Fruit fly (Drosophila melanogaster) whole organism, embryonic: ENCODE results near the gene SerRS.

ENCODE experiments used
- BtbVII ChIP-seq: fragments of 200-800 bp; sonication (Bioruptor generic); optimal IDR thresholded peaks from 3 replicates; lab custom pipeline; 2017; ENCODE audit warnings: missing biosample characterization, mild to moderate bottlenecking, missing genetic modification characterization
- CG12299 ChIP-seq: fragments of 200-800 bp; sonication (Bioruptor generic); optimal IDR thresholded peaks from 2 replicates; lab custom pipeline; 2018; ENCODE audit warnings: missing biosample characterization, mild to moderate bottlenecking, missing genetic modification characterization
- CG12769 ChIP-seq: fragments of 200-800 bp; sonication (Bioruptor generic); optimal IDR thresholded peaks from 2 replicates; lab custom pipeline; 2019; ENCODE audit warnings: missing biosample characterization, mild to moderate bottlenecking, missing genetic modification characterization, moderate library complexity
- CG13424 ChIP-seq: fragments of 200-800 bp; sonication (Bioruptor generic); optimal IDR thresholded peaks from 2 replicates; lab custom pipeline; 2019; ENCODE audit warnings: missing biosample characterization, mild to moderate bottlenecking, missing genetic modification characterization, moderate library complexity
- CG14050 ChIP-seq: fragments of 200-800 bp; sonication (Bioruptor generic); IDR thresholded peaks from 3 replicates; pipeline ENCODE4 v1.3.6; 2022; ENCODE audit warnings: missing biosample characterization, missing genetic modification characterization
- CG14860 ChIP-seq: fragments of 200-800 bp; sonication (Bioruptor generic); IDR thresholded peaks from 3 replicates; pipeline ENCODE4 v1.3.6; 2022; ENCODE audit warnings: missing biosample characterization, missing genetic modification characterization; ENCODE audit not compliant: partially characterized antibody
- CG15269 ChIP-seq: fragments of 200-800 bp; sonication (Bioruptor generic); optimal IDR thresholded peaks from 2 replicates; lab custom pipeline; 2018; ENCODE audit warnings: missing biosample characterization, mild to moderate bottlenecking, missing genetic modification characterization, moderate library complexity
- CG15479 ChIP-seq: fragments of 200-800 bp; sonication (Bioruptor generic); optimal IDR thresholded peaks from 3 replicates; lab custom pipeline; 2019; ENCODE audit warnings: missing biosample characterization, mild to moderate bottlenecking, missing genetic modification characterization, moderate library complexity
- CG15514 ChIP-seq: fragments of 200-800 bp; sonication (Bioruptor generic); optimal IDR thresholded peaks from 3 replicates; lab custom pipeline; 2017; ENCODE audit warnings: missing biosample characterization, missing genetic modification characterization, mild to moderate bottlenecking, moderate library complexity, missing genetic modification reagents
- CG15601 ChIP-seq: fragments of 200-800 bp; sonication (Bioruptor generic); optimal IDR thresholded peaks from 3 replicates; lab custom pipeline; 2019; ENCODE audit warnings: missing biosample characterization, mild to moderate bottlenecking, missing genetic modification characterization, moderate library complexity
- CG1603 ChIP-seq: fragments of 200-800 bp; sonication (Bioruptor generic); optimal IDR thresholded peaks from 2 replicates; lab custom pipeline; 2019; ENCODE audit warnings: missing biosample characterization, mild to moderate bottlenecking, missing genetic modification characterization, moderate library complexity
- CG3065 ChIP-seq: fragments of 200-800 bp; sonication (Bioruptor generic); optimal IDR thresholded peaks from 2 replicates; lab custom pipeline; 2016; ENCODE audit warnings: missing biosample characterization, missing genetic modification characterization
- CG32772 ChIP-seq: fragments of 200-800 bp; sonication (Bioruptor generic); IDR thresholded peaks from 2 replicates; pipeline ENCODE4 v1.3.6; 2022; ENCODE audit warnings: missing biosample characterization, missing genetic modification characterization
- CG34376 ChIP-seq: fragments of 200-800 bp; sonication (Bioruptor generic); optimal IDR thresholded peaks from 2 replicates; lab custom pipeline; 2018; ENCODE audit warnings: missing biosample characterization, mild to moderate bottlenecking, missing genetic modification characterization
- CG7839 ChIP-seq: fragments of 200-800 bp; sonication (Bioruptor generic); optimal IDR thresholded peaks from 3 replicates; lab custom pipeline; 2018; ENCODE audit warnings: missing biosample characterization, mild to moderate bottlenecking, missing genetic modification characterization, moderate library complexity
- CG7928 ChIP-seq: fragments of 200-800 bp; sonication (Bioruptor generic); optimal IDR thresholded peaks from 2 replicates; lab custom pipeline; 2017; ENCODE audit warnings: missing biosample characterization, mild to moderate bottlenecking, missing genetic modification characterization
- CG7987 ChIP-seq: fragments of 200-800 bp; sonication (Bioruptor generic); optimal IDR thresholded peaks from 2 replicates; lab custom pipeline; 2018; ENCODE audit warnings: missing biosample characterization, mild to moderate bottlenecking, missing genetic modification characterization, moderate library complexity
- CG8089 ChIP-seq: fragments of 200-800 bp; sonication (Bioruptor generic); optimal IDR thresholded peaks from 3 replicates; lab custom pipeline; 2016; ENCODE audit warnings: missing biosample characterization, missing genetic modification characterization
- Chrac-16 ChIP-seq: fragments of 200-800 bp; sonication (Bioruptor generic); optimal IDR thresholded peaks from 3 replicates; lab custom pipeline; 2016; ENCODE audit warnings: missing biosample characterization, missing genetic modification characterization
- CrebB ChIP-seq: fragments of 200-800 bp; sonication (Bioruptor generic); optimal IDR thresholded peaks from 3 replicates; lab custom pipeline; 2018; ENCODE audit warnings: missing biosample characterization, mild to moderate bottlenecking, missing genetic modification characterization
- Dek ChIP-seq: fragments of 200-800 bp; sonication (Bioruptor generic); optimal IDR thresholded peaks from 3 replicates; lab custom pipeline; 2019; ENCODE audit warnings: missing biosample characterization, mild to moderate bottlenecking, missing genetic modification characterization, moderate library complexity
- Doc3 ChIP-seq: fragments of 200-800 bp; sonication (Bioruptor generic); IDR thresholded peaks from 3 replicates; pipeline ENCODE4 v1.3.6; 2022; ENCODE audit warnings: missing biosample characterization, missing genetic modification characterization; ENCODE audit not compliant: partially characterized antibody
- Dp ChIP-seq: fragments of 200-800 bp; sonication (Bioruptor generic); optimal IDR thresholded peaks from 2 replicates; lab custom pipeline; 2018; ENCODE audit warnings: missing biosample characterization, mild to moderate bottlenecking, missing genetic modification characterization, moderate library complexity
- GATAe ChIP-seq: fragments of 200-800 bp; sonication (Bioruptor generic); conservative IDR thresholded peaks from 2 replicates; pipeline ENCODE4 v1.3.6; 2022; ENCODE audit warnings: missing biosample characterization, missing genetic modification characterization
- Jarid2 ChIP-seq: fragments of 200-800 bp; sonication (Bioruptor generic); optimal IDR thresholded peaks from 3 replicates; lab custom pipeline; 2017; ENCODE audit warnings: mild to moderate bottlenecking, missing biosample characterization, missing genetic modification reagents, missing genetic modification characterization
- NfI ChIP-seq: fragments of 200-800 bp; sonication (Bioruptor generic); optimal IDR thresholded peaks from 3 replicates; lab custom pipeline; 2018; ENCODE audit warnings: missing biosample characterization, mild to moderate bottlenecking, missing genetic modification characterization, moderate library complexity
- PHDP ChIP-seq: fragments of 200-800 bp; sonication (Bioruptor generic); optimal IDR thresholded peaks from 3 replicates; lab custom pipeline; 2018; ENCODE audit warnings: missing biosample characterization, mild to moderate bottlenecking, missing genetic modification characterization, moderate library complexity
- Sry-β ChIP-seq: fragments of 200-800 bp; sonication (Bioruptor generic); optimal IDR thresholded peaks from 2 replicates; lab custom pipeline; 2018; ENCODE audit warnings: missing biosample characterization, mild to moderate bottlenecking, missing genetic modification characterization, moderate library complexity
- Xbp1 ChIP-seq: fragments of 200-800 bp; sonication (Bioruptor generic); optimal IDR thresholded peaks from 3 replicates; lab custom pipeline; 2016; ENCODE audit warnings: missing biosample characterization, mild to moderate bottlenecking, missing genetic modification characterization
- ato ChIP-seq: fragments of 200-800 bp; sonication (Bioruptor generic); IDR thresholded peaks from 2 replicates; pipeline ENCODE4 v1.3.6; 2022; ENCODE audit warnings: missing biosample characterization, missing genetic modification characterization; ENCODE audit not compliant: partially characterized antibody
- az2 ChIP-seq: fragments of 200-800 bp; sonication (Bioruptor generic); optimal IDR thresholded peaks from 3 replicates; lab custom pipeline; 2016; ENCODE audit warnings: missing biosample characterization, missing genetic modification characterization
- br ChIP-seq: fragments of >200 bp; optimal IDR thresholded peaks from 2 replicates; lab custom pipeline; 2017
- chif ChIP-seq, 2 experiments: fragments of 200-800 bp; sonication (Bioruptor generic); optimal IDR thresholded peaks; 3 replicates each; lab custom pipeline; 2016; ENCODE audit warnings: missing biosample characterization in 2 of 2, missing genetic modification characterization in 2 of 2
- dimm ChIP-seq: fragments of 200-800 bp; sonication (Bioruptor generic); IDR thresholded peaks from 2 replicates; pipeline ENCODE4 v1.3.6; 2022; ENCODE audit warnings: missing biosample characterization, missing genetic modification characterization
- fd64A ChIP-seq: fragments of 200-800 bp; sonication (Bioruptor generic); optimal IDR thresholded peaks from 3 replicates; lab custom pipeline; 2018; ENCODE audit warnings: missing biosample characterization, mild to moderate bottlenecking, missing genetic modification characterization
- ftz-f1 ChIP-seq: fragments of 200-800 bp; sonication (Bioruptor generic); optimal IDR thresholded peaks from 2 replicates; lab custom pipeline; 2016; ENCODE audit warnings: missing biosample characterization, missing genetic modification characterization
- gcm2 ChIP-seq: fragments of 200-800 bp; sonication (Bioruptor generic); optimal IDR thresholded peaks from 2 replicates; lab custom pipeline; 2016; ENCODE audit warnings: missing biosample characterization, missing genetic modification characterization
- grau ChIP-seq: fragments of 200-800 bp; optimal IDR thresholded peaks from 3 replicates; lab custom pipeline; 2019; ENCODE audit warnings: missing biosample characterization, mild to moderate bottlenecking, missing genetic modification characterization, moderate library complexity
- gro ChIP-seq: fragments of 200-800 bp; sonication (Bioruptor generic); optimal IDR thresholded peaks from 2 replicates; lab custom pipeline; 2016; ENCODE audit warnings: missing biosample characterization, missing genetic modification characterization
- pb ChIP-seq: fragments of 200-800 bp; sonication (Bioruptor generic); optimal IDR thresholded peaks from 3 replicates; lab custom pipeline; 2016; ENCODE audit warnings: missing biosample characterization, missing genetic modification characterization
- pho ChIP-seq: fragments of 200-800 bp; sonication (Bioruptor generic); optimal IDR thresholded peaks from 2 replicates; lab custom pipeline; 2016; ENCODE audit warnings: missing biosample characterization, missing genetic modification characterization
- sd ChIP-seq: fragments of 200-800 bp; sonication (Bioruptor generic); optimal IDR thresholded peaks from 3 replicates; lab custom pipeline; 2018; ENCODE audit warnings: missing biosample characterization, mild to moderate bottlenecking, missing genetic modification characterization, moderate library complexity
- sna ChIP-seq: fragments of 200-800 bp; sonication (Bioruptor generic); IDR thresholded peaks from 2 replicates; pipeline ENCODE4 v1.3.6; 2022; ENCODE audit warnings: missing biosample characterization, missing genetic modification characterization; ENCODE audit not compliant: partially characterized antibody
- sr ChIP-seq: fragments of 200-800 bp; sonication (Bioruptor generic); IDR thresholded peaks from 3 replicates; pipeline ENCODE4 v1.3.6; 2022; ENCODE audit warnings: missing biosample characterization, missing genetic modification characterization
- ttk ChIP-seq: fragments of 200-800 bp; sonication (Bioruptor generic); IDR thresholded peaks from 2 replicates; pipeline ENCODE4 v2.1.2; 2022; ENCODE audit warnings: missing biosample characterization, missing genetic modification characterization
- unc-4 ChIP-seq: fragments of 200-800 bp; sonication (Bioruptor generic); IDR thresholded peaks from 2 replicates; pipeline ENCODE4 v1.3.6; 2022; ENCODE audit warnings: missing biosample characterization, missing genetic modification characterization; ENCODE audit not compliant: partially characterized antibody
- vnd ChIP-seq: fragments of 200-800 bp; sonication (Bioruptor generic); IDR thresholded peaks from 3 replicates; pipeline ENCODE4 v1.3.6; 2022; ENCODE audit warnings: missing biosample characterization, missing genetic modification characterization; ENCODE audit not compliant: partially characterized antibody
- vvl ChIP-seq: fragments of 200-800 bp; sonication (Bioruptor generic); IDR thresholded peaks from 2 replicates; pipeline ENCODE4 v1.3.6; 2022; ENCODE audit warnings: missing biosample characterization, missing genetic modification characterization
- wdn ChIP-seq: fragments of 200-800 bp; sonication (Bioruptor generic); IDR thresholded peaks from 2 replicates; pipeline ENCODE4 v1.3.6; 2022; ENCODE audit warnings: missing biosample characterization, missing genetic modification characterization
- zf30C ChIP-seq: fragments of 200-800 bp; sonication (Bioruptor generic); optimal IDR thresholded peaks from 3 replicates; lab custom pipeline; 2018; ENCODE audit warnings: missing biosample characterization, mild to moderate bottlenecking, missing genetic modification characterization

The SerRS gene

dm6 chr2L:2999113-2999512 lies 38.1 kb downstream of the SerRS start, which contains the start of gene Ccdc85 (continued):
- no peak for TF ChIP-seq CG7928 (GFP tag; lab: Kevin White, UChicago)
- peak; percentile 3 for TF ChIP-seq Sry-β (GFP tag; lab: Kevin White, UChicago)
- TF ChIP-seq Dek, result no peak
- TF ChIP-seq grau, result peak; percentile 17
- peak; percentile 84 for TF ChIP-seq CG15601 (tag; lab: Kevin White, UChicago)
- TF ChIP-seq fd64A (GFP tag; lab: Kevin White, UChicago), result no peak
- no peak for TF ChIP-seq CG7839 (tag; lab: Kevin White, UChicago)
- no peak for TF ChIP-seq Chrac-16 (GFP tag; lab: Kevin White, UChicago)
- no peak for TF ChIP-seq CG15269 (tag; lab: Kevin White, UChicago)
- TF ChIP-seq GATAe (GFP tag; lab: Robert Waterston, UW), result no peak
- TF ChIP-seq sr (GFP tag; lab: Robert Waterston, UW), result 0 out of 3 replicates have a peak, but pooled peaks have one; percentile 18
- TF ChIP-seq az2 (GFP tag; lab: Kevin White, UChicago), result no peak
- TF ChIP-seq CG32772 (GFP tag; lab: Robert Waterston, UW), result no peak
- no peak for TF ChIP-seq CG15479 (GFP tag; lab: Kevin White, UChicago)
- peak; percentile 94 for TF ChIP-seq vnd
- TF ChIP-seq CG3065 (GFP tag; lab: Kevin White, UChicago), result no peak
- no peak for TF ChIP-seq pho
- no peak for TF ChIP-seq CG12769
- TF ChIP-seq gro (GFP tag; lab: Kevin White, UChicago), result peak; percentile 8
- peak; percentile 34 for TF ChIP-seq Xbp1 (GFP tag; lab: Kevin White, UChicago)
- no peak for TF ChIP-seq CG7987 (GFP tag; lab: Kevin White, UChicago)
- no peak for TF ChIP-seq CG12299 (tag; lab: Kevin White, UChicago)
- TF ChIP-seq CG34376, result peak; percentile 5
- TF ChIP-seq Doc3, result peak; percentile 78
- TF ChIP-seq CrebB, result peak; percentile 22
- TF ChIP-seq dimm (GFP tag; lab: Robert Waterston, UW), result no peak
- peak; percentile 76 for TF ChIP-seq CG1603 (tag; lab: Kevin White, UChicago)
- TF ChIP-seq CG8089 (GFP tag; lab: Kevin White, UChicago), result no peak
- TF ChIP-seq PHDP (tag; lab: Kevin White, UChicago), result peak; percentile 35
- TF ChIP-seq CG15514 (GFP tag; lab: Kevin White, UChicago), result peak; percentile 64
- TF ChIP-seq sd (tag; lab: Kevin White, UChicago), result peak; percentile 17
- peak; percentile 70 for TF ChIP-seq vvl (GFP tag; lab: Robert Waterston, UW)
- peak; percentile 14 for TF ChIP-seq CG13424 (tag; lab: Kevin White, UChicago)
- TF ChIP-seq NfI (GFP tag; lab: Kevin White, UChicago), result no peak
- TF ChIP-seq zf30C (GFP tag; lab: Kevin White, UChicago), result no peak
- TF ChIP-seq unc-4 (GFP tag; lab: Robert Waterston, UW), result peak; percentile 90
- no peak for TF ChIP-seq wdn (GFP tag; lab: Robert Waterston, UW)
- TF ChIP-seq CG14050 (GFP tag; lab: Robert Waterston, UW), result no peak
- no peak for TF ChIP-seq ftz-f1 (GFP tag; lab: Kevin White, UChicago)
- no peak for TF ChIP-seq ttk (GFP tag; lab: Robert Waterston, UW)
- peak; percentile 67 for TF ChIP-seq Dp (GFP tag; lab: Kevin White, UChicago)
- TF ChIP-seq ato (GFP tag; lab: Robert Waterston, UW), result peak; percentile 99
- no peak for TF ChIP-seq pb (GFP tag; lab: Kevin White, UChicago)
- peak in 1 of 2 experiments; percentile 24 for TF ChIP-seq chif (GFP tag; optimal IDR thresholded peaks at IDR 0.05; lab: Kevin White, UChicago)
- TF ChIP-seq gcm2 (GFP tag; lab: Kevin White, UChicago), result no peak
- peak; percentile 94 for TF ChIP-seq Jarid2 (GFP tag; lab: Kevin White, UChicago)
- TF ChIP-seq BtbVII, result peak; percentile 15
- TF ChIP-seq br (lab: Kevin White, UChicago), result no peak
- peak; percentile 96 for TF ChIP-seq sna (GFP tag; lab: Robert Waterston, UW)
- peak; percentile 97 for TF ChIP-seq CG14860
